Worm (Caenorhabditis elegans) whole organism, late embryonic: ENCODE measurements around the gene C14F11.4.

ENCODE experiments used
- C38D4.7 ChIP-seq: fragments of 200-800 bp; sonication (Bioruptor generic); optimal IDR thresholded peaks from 2 replicates; lab custom pipeline; 2018; ENCODE audit warnings: mild to moderate bottlenecking, missing genetic modification characterization, moderate library complexity, missing compliant biosample characterization
- K02D7.2 ChIP-seq: sonication (generic microtip); optimal IDR thresholded peaks from 2 replicates; lab custom pipeline; 2017; ENCODE audit warnings: mild to moderate bottlenecking, missing genetic modification characterization, missing compliant biosample characterization
- K09A11.1 ChIP-seq: sonication (generic microtip); optimal IDR thresholded peaks from 2 replicates; lab custom pipeline; 2017; ENCODE audit warnings: antibody characterized with exemption, mild to moderate bottlenecking, missing genetic modification characterization, missing compliant biosample characterization; ENCODE audit not compliant: insufficient read depth
- T23F11.4 ChIP-seq: fragments of 200-800 bp; sonication (Bioruptor generic); optimal IDR thresholded peaks from 2 replicates; lab custom pipeline; 2018; ENCODE audit warnings: mild to moderate bottlenecking, missing genetic modification characterization, missing compliant biosample characterization
- ahr-1 ChIP-seq: sonication (generic microtip); optimal IDR thresholded peaks from 2 replicates; lab custom pipeline; 2016; ENCODE audit warnings: missing genetic modification characterization, missing compliant biosample characterization
- ceh-18 ChIP-seq: sonication (generic microtip); optimal IDR thresholded peaks from 2 replicates; lab custom pipeline; 2016; ENCODE audit warnings: missing genetic modification characterization, missing compliant biosample characterization
- ceh-22 ChIP-seq: sonication (generic microtip); optimal IDR thresholded peaks from 2 replicates; lab custom pipeline; 2017; ENCODE audit warnings: missing biosample characterization, missing genetic modification characterization
- ceh-24 ChIP-seq: sonication (generic microtip); optimal IDR thresholded peaks from 2 replicates; lab custom pipeline; 2016; ENCODE audit warnings: mild to moderate bottlenecking, missing genetic modification characterization, missing compliant biosample characterization
- ceh-31 ChIP-seq: sonication (generic microtip); optimal IDR thresholded peaks from 2 replicates; lab custom pipeline; 2016; ENCODE audit warnings: missing genetic modification characterization, missing compliant biosample characterization
- ceh-34 ChIP-seq: sonication (generic microtip); optimal IDR thresholded peaks from 2 replicates; lab custom pipeline; 2016; ENCODE audit warnings: mild to moderate bottlenecking, missing genetic modification characterization, missing compliant biosample characterization
- ceh-48 ChIP-seq: sonication (generic microtip); optimal IDR thresholded peaks from 2 replicates; lab custom pipeline; 2016; ENCODE audit warnings: missing genetic modification characterization, inconsistent platforms, missing compliant biosample characterization
- ceh-9 ChIP-seq: sonication (generic microtip); optimal IDR thresholded peaks from 2 replicates; lab custom pipeline; 2016; ENCODE audit warnings: mild to moderate bottlenecking, missing genetic modification characterization, inconsistent platforms, missing compliant biosample characterization
- che-1 ChIP-seq: sonication (generic microtip); optimal IDR thresholded peaks from 2 replicates; lab custom pipeline; 2016; ENCODE audit warnings: mild to moderate bottlenecking, missing genetic modification characterization, missing compliant biosample characterization
- dve-1 ChIP-seq: sonication (generic microtip); optimal IDR thresholded peaks from 2 replicates; lab custom pipeline; 2017; ENCODE audit warnings: antibody characterized with exemption, mild to moderate bottlenecking, missing genetic modification characterization, missing compliant biosample characterization
- elt-2 ChIP-seq: sonication (generic microtip); optimal IDR thresholded peaks from 2 replicates; lab custom pipeline; 2016; ENCODE audit warnings: missing genetic modification reagents, missing genetic modification characterization, missing compliant biosample characterization
- eyg-1 ChIP-seq: sonication (generic microtip); optimal IDR thresholded peaks from 2 replicates; lab custom pipeline; 2016; ENCODE audit warnings: missing genotype, missing genetic modification characterization, missing compliant biosample characterization
- fkh-10 ChIP-seq: fragments of 150-350 bp; optimal IDR thresholded peaks from 2 replicates; lab custom pipeline; 2014; ENCODE audit warnings: missing biosample characterization, missing genetic modification reagents, missing genetic modification characterization
- gmeb-2 ChIP-seq: sonication (generic microtip); optimal IDR thresholded peaks from 2 replicates; lab custom pipeline; 2016; ENCODE audit warnings: missing genetic modification characterization, inconsistent platforms, missing compliant biosample characterization
- hlh-30 ChIP-seq: sonication (generic microtip); optimal IDR thresholded peaks from 2 replicates; lab custom pipeline; 2017; ENCODE audit warnings: antibody characterized with exemption, missing genetic modification characterization, missing compliant biosample characterization; ENCODE audit not compliant: insufficient read depth
- hlh-8 ChIP-seq: sonication (generic microtip); optimal IDR thresholded peaks from 2 replicates; lab custom pipeline; 2016; ENCODE audit warnings: missing genotype, missing genetic modification characterization, missing compliant biosample characterization
- mec-3 ChIP-seq: sonication (generic microtip); optimal IDR thresholded peaks from 2 replicates; lab custom pipeline; 2016; ENCODE audit warnings: borderline replicate concordance, missing genetic modification characterization, missing compliant biosample characterization
- nhr-232 ChIP-seq: sonication (generic microtip); optimal IDR thresholded peaks from 2 replicates; lab custom pipeline; 2016; ENCODE audit warnings: missing genetic modification characterization, missing compliant biosample characterization
- npax-4 ChIP-seq: sonication (generic microtip); optimal IDR thresholded peaks from 2 replicates; lab custom pipeline; 2016; ENCODE audit warnings: missing genetic modification characterization, missing compliant biosample characterization
- odd-2 ChIP-seq: sonication (generic microtip); optimal IDR thresholded peaks from 2 replicates; lab custom pipeline; 2017; ENCODE audit warnings: antibody characterized with exemption, mild to moderate bottlenecking, missing genetic modification characterization, missing compliant biosample characterization
- pat-9 ChIP-seq: fragments of 200-800 bp; sonication (Bioruptor generic); optimal IDR thresholded peaks from 2 replicates; lab custom pipeline; 2018; ENCODE audit warnings: mild to moderate bottlenecking, missing genetic modification characterization, moderate library complexity, missing compliant biosample characterization
- pax-1 ChIP-seq: fragments of 150-350 bp; optimal IDR thresholded peaks from 2 replicates; lab custom pipeline; 2014; ENCODE audit warnings: missing biosample characterization, missing genetic modification characterization
- pros-1 ChIP-seq: fragments of 150-350 bp; optimal IDR thresholded peaks from 2 replicates; lab custom pipeline; 2014; ENCODE audit warnings: missing biosample characterization, missing genetic modification reagents, missing genetic modification characterization
- ref-2 ChIP-seq: sonication (generic microtip); optimal IDR thresholded peaks from 2 replicates; lab custom pipeline; 2016; ENCODE audit warnings: missing genetic modification characterization, missing compliant biosample characterization
- sdc-2 ChIP-seq: sonication (generic microtip); optimal IDR thresholded peaks from 2 replicates; lab custom pipeline; 2016; ENCODE audit warnings: missing genotype, missing genetic modification characterization, missing compliant biosample characterization
- sox-2 ChIP-seq: fragments of 200-800 bp; sonication (Bioruptor generic); IDR thresholded peaks from 2 replicates; pipeline ENCODE4 v1.3.6; 2022; ENCODE audit warnings: missing genetic modification reagents, missing genetic modification characterization, missing compliant biosample characterization
- syd-9 ChIP-seq: sonication (generic microtip); optimal IDR thresholded peaks from 2 replicates; lab custom pipeline; 2016; ENCODE audit warnings: mild to moderate bottlenecking, missing genetic modification characterization, moderate library complexity, missing compliant biosample characterization
- tbx-2 ChIP-seq: sonication (generic microtip); optimal IDR thresholded peaks from 2 replicates; lab custom pipeline; 2016; ENCODE audit warnings: missing genetic modification characterization, missing compliant biosample characterization
- unc-3 ChIP-seq, 2 experiments: fragments of 200-800 bp in 1 of 2; sonication (Bioruptor generic) in 1 of 2; sonication (generic microtip) in 1 of 2; conservative IDR thresholded peaks in 1 of 2; optimal IDR thresholded peaks in 1 of 2; 2 replicates each; pipeline versions ENCODE4 v1.3.6 to Lab custom; 2016 to 2022; ENCODE audit warnings: missing compliant biosample characterization in 2 of 2, missing genetic modification characterization in 2 of 2, missing genetic modification reagents in 1 of 2
- unc-42 ChIP-seq: sonication (generic microtip); optimal IDR thresholded peaks from 2 replicates; lab custom pipeline; 2016; ENCODE audit warnings: missing genotype, missing genetic modification characterization, missing compliant biosample characterization
- unc-55 ChIP-seq: sonication (generic microtip); optimal IDR thresholded peaks from 2 replicates; lab custom pipeline; 2017; ENCODE audit warnings: missing biosample characterization, missing genetic modification reagents, missing genetic modification characterization
- zip-5 ChIP-seq: sonication (generic microtip); optimal IDR thresholded peaks from 2 replicates; lab custom pipeline; 2016; ENCODE audit warnings: missing genetic modification characterization, missing compliant biosample characterization
- ztf-16 ChIP-seq: sonication (generic microtip); optimal IDR thresholded peaks from 2 replicates; lab custom pipeline; 2017; ENCODE audit warnings: missing genetic modification characterization, missing compliant biosample characterization

Gene C14F11.4

ce11 chrX:6259081-6259480, 26.2 kb upstream of the C14F11.4 start:
- TF ChIP-seq K02D7.2 (tag; lab: Kevin White, UChicago) = no peak
- peak; percentile 14 for TF ChIP-seq unc-55
- TF ChIP-seq sox-2 (GFP tag; lab: Robert Waterston, UW) = no peak
- no peak for TF ChIP-seq pat-9
- no peak for TF ChIP-seq unc-3 (GFP tag; conservative IDR thresholded peaks at IDR 0.05; lab: Robert Waterston, UW)
- no peak for TF ChIP-seq unc-3 (tag; optimal IDR thresholded peaks at IDR 0.05; lab: Kevin White, UChicago)
- TF ChIP-seq hlh-30 (tag; lab: Kevin White, UChicago) = peak; percentile 65
- no peak for TF ChIP-seq nhr-232 (tag; lab: Kevin White, UChicago)

- TF ChIP-seq unc-42 (tag; lab: Kevin White, UChicago) (peak; percentile 2), zip-5 (tag; lab: Kevin White, UChicago) (no peak)
- TF ChIP-seq, all 69 proteins: peak for 1
Observed at ce11 chrX:6258409-6258808, 25.6 kb upstream of the C14F11.4 start.

ce11 chrX:6256969-6257368, 24.1 kb upstream of the C14F11.4 start:
- TF ChIP-seq pros-1 (tag; lab: Kevin White, UChicago) (no peak), K09A11.1 (tag; lab: Kevin White, UChicago) (no peak), unc-42 (tag; lab: Kevin White, UChicago) (no peak), ceh-9 (tag; lab: Kevin White, UChicago) (no peak), hlh-30 (tag; lab: Kevin White, UChicago) (no peak), ahr-1 (no peak), dve-1 (tag; lab: Kevin White, UChicago) (no peak), gmeb-2 (tag; lab: Kevin White, UChicago) (no peak), ceh-24 (no peak), nhr-232 (tag; lab: Kevin White, UChicago) (no peak), npax-4 (no peak), ceh-22 (tag; lab: Kevin White, UChicago) (no peak)
- TF ChIP-seq, all 69 proteins: peak for 0

ce11 chrX:6256430-6256829, 23.6 kb upstream of the C14F11.4 start:
- TF ChIP-seq npax-4 (no peak), unc-42 (tag; lab: Kevin White, UChicago) (no peak), dve-1 (tag; lab: Kevin White, UChicago) (no peak), elt-2 (tag; lab: Kevin White, UChicago) (peak; percentile 58), nhr-232 (tag; lab: Kevin White, UChicago) (no peak)

ce11 chrX:6255561-6255960, 22.7 kb upstream of the C14F11.4 start:
- TF ChIP-seq ceh-48 (tag; lab: Kevin White, UChicago) = no peak
- no peak for TF ChIP-seq che-1 (tag; lab: Kevin White, UChicago)
- TF ChIP-seq dve-1 (tag; lab: Kevin White, UChicago) = no peak
- TF ChIP-seq tbx-2 (tag; lab: Kevin White, UChicago) = peak; percentile 75
- TF ChIP-seq gmeb-2 (tag; lab: Kevin White, UChicago) = no peak
- peak; percentile 17 for TF ChIP-seq ceh-31 (tag; lab: Kevin White, UChicago)
- TF ChIP-seq T23F11.4 (GFP tag; lab: Kevin White, UChicago) = no peak
- no peak for TF ChIP-seq pax-1 (tag; lab: Kevin White, UChicago)
- no peak for TF ChIP-seq ahr-1
- TF ChIP-seq sdc-2 = peak; percentile 17
- no peak for TF ChIP-seq syd-9 (tag; lab: Kevin White, UChicago)
- TF ChIP-seq fkh-10 = no peak
- TF ChIP-seq ceh-18 (tag; lab: Kevin White, UChicago) = peak; percentile 60
- TF ChIP-seq ztf-16 (tag; lab: Kevin White, UChicago) = no peak
- TF ChIP-seq unc-42 (tag; lab: Kevin White, UChicago) = no peak
- TF ChIP-seq mec-3 (tag; lab: Kevin White, UChicago) = no peak
- peak; percentile 66 for TF ChIP-seq hlh-30 (tag; lab: Kevin White, UChicago)
- no peak for TF ChIP-seq ceh-9 (tag; lab: Kevin White, UChicago)
- no peak for TF ChIP-seq odd-2
- TF ChIP-seq eyg-1 (tag; lab: Kevin White, UChicago) = no peak
- peak; percentile 24 for TF ChIP-seq unc-55
- TF ChIP-seq C38D4.7 (GFP tag; lab: Kevin White, UChicago) = no peak
- TF ChIP-seq ref-2 (tag; lab: Kevin White, UChicago) = peak; percentile 41
- TF ChIP-seq pat-9 = no peak
- no peak for TF ChIP-seq hlh-8 (tag; lab: Kevin White, UChicago)
- TF ChIP-seq ceh-34 = no peak
- TF ChIP-seq zip-5 (tag; lab: Kevin White, UChicago) = no peak
- peak; percentile 54 for TF ChIP-seq elt-2 (tag; lab: Kevin White, UChicago)
